Worm (Caenorhabditis elegans): Measurements from ENCODE around the gene srh-231.

srh-231 gene

DNA sequence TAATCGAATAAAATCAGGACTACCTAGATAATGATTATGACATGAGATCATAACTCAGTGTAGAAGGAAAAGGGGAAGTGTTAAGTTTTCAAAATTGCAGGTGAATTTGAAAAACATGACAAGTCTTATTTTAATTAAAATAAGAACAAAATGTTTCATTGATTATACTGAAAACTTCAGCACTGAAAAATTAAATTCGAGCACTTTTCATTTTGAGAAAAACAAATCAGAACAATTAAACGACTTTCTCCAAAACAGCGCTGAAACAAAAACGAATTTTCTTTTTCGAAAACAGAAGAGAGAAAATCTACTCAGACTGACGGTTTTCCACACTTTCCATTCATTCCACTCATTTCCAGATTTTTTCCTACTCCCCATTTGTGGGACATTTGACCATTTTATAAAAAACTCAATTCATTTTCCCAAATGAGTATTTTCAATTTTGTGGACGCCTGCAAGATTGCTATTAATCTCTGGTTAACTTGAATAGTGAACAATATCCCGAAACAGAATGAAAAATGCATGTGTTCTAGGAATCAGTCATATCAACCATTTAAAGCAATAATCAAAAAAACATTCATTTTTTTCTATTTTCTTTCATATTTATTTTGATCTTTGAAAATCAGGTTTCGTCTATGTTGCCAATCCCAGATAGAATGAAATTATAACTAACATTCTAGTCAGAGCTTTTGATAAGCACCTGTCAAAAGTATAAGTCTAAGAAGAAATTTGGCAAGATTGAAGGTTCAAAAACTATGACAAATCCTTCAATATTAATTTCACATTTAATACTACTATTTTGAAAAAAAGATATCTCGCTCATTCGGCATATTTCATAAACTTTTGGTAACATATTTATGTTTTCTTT, at the start of gene srh-231, which contains the start of gene srh-275:
TSS of gene srh-231 (minus strand) at position 51 of the 868 bp plus-strand sequence.
TSS of gene srh-275 (plus strand) at position 818 of the 868 bp plus-strand sequence.
- TF ChIP-seq pbrm-1 (GFP tag; IDR thresholded peaks at IDR 0.05) (no peak), nfya-1 (tag; optimal IDR thresholded peaks at IDR 0.05; ENCODE audit: borderline replicate concordance, insufficient read depth) (no peak), xnd-1 (tag; optimal IDR thresholded peaks at IDR 0.05) (no peak), K12H6.12 (tag; optimal IDR thresholded peaks at IDR 0.05) (no peak), B0019.2 (GFP tag; conservative IDR thresholded peaks at IDR 0.05) (no peak), egl-18 (GFP tag; IDR thresholded peaks at IDR 0.05) (no peak), snpc-4 (GFP tag; optimal IDR thresholded peaks at IDR 0.05) (no peak), snpc-4 (tag; optimal IDR thresholded peaks at IDR 0.05) (no peak), dox-1 (GFP tag; IDR thresholded peaks at IDR 0.05) (no peak), ekl-4 (GFP tag; IDR thresholded peaks at IDR 0.05) (no peak), hmg-20 (GFP tag; IDR thresholded peaks at IDR 0.05) (no peak), B0336.3 (GFP tag; IDR thresholded peaks at IDR 0.05) (no peak), ztf-22 (GFP tag; optimal IDR thresholded peaks at IDR 0.05) (no peak), atf-7 (tag; optimal IDR thresholded peaks at IDR 0.05) (no peak), hsf-1 (GFP tag; IDR thresholded peaks at IDR 0.05) (no peak), rpc-1 (optimal IDR thresholded peaks at IDR 0.05) (no peak), rpc-1 (tag; optimal IDR thresholded peaks at IDR 0.05) (no peak)

DNA sequence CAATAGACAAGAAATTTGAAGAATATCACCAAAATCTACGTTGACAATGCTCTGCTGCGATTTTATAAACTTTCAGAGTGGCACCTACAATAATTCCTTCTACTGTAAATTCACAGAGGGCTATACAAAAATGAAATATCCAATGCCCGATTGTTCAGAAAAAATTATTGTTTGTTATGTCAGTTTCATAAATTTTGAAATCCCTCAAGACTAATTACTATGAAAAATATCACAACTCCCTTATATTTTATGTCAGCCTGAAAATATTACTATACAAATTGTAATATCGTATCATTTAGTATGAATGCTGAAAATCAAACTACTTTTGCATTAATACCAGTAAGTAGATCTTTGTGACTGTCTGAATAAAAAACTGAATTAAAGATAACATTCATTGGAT, 48.6 kb upstream of the srh-231 start, which contains the start of gene srx-60:
TSS of gene srx-60 (plus strand) at position 301 of the 400 bp plus-strand sequence.
- TF ChIP-seq rpc-1 (optimal IDR thresholded peaks at IDR 0.05): no peak
- TF ChIP-seq rpc-1 (tag; optimal IDR thresholded peaks at IDR 0.05): no peak

DNA sequence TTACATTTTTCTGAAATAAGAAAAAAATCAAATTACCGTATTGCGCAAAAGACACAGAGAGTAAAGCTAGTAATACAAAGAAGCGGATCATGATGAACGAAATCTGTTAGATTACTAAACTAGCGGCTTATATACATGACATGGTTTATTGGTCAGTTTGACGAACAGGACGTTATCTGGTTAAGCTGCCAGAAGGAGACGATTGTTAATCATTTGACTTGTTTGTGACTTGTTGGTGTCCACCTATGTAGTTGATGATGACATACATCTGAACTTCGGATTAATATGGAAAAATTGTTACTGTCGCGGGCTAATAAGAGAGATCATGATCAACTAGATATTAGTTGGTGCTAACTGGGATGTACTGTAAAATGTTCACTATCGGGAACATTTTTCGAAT, 48.1 kb upstream of the srh-231 start, which contains the start of gene cnc-9:
TSS of gene cnc-9 (minus strand) at position 101 of the 400 bp plus-strand sequence.
- no peak for TF ChIP-seq ceh-91 (GFP tag; IDR thresholded peaks at IDR 0.05)
- no peak for TF ChIP-seq let-607 (tag; optimal IDR thresholded peaks at IDR 0.05)
- no peak for TF ChIP-seq fkh-3 (tag; optimal IDR thresholded peaks at IDR 0.05)
- TF ChIP-seq rpc-1 (optimal IDR thresholded peaks at IDR 0.05): no peak
- TF ChIP-seq rpc-1 (tag; optimal IDR thresholded peaks at IDR 0.05): no peak
- no peak for TF ChIP-seq ceh-40 (GFP tag; IDR thresholded peaks at IDR 0.05)
- no peak for TF ChIP-seq madf-6 (GFP tag; IDR thresholded peaks at IDR 0.05)
- TF ChIP-seq F49E8.2 (tag; optimal IDR thresholded peaks at IDR 0.05; ENCODE audit: insufficient read depth): no peak
- no peak for TF ChIP-seq nhr-90 (tag; optimal IDR thresholded peaks at IDR 0.05)
- no peak for TF ChIP-seq snpc-1.3 (tag; optimal IDR thresholded peaks at IDR 0.05; ENCODE audit: insufficient read depth)
- TF ChIP-seq repo-1 (tag; optimal IDR thresholded peaks at IDR 0.05): no peak
- no peak for TF ChIP-seq lag-1 (GFP tag; IDR thresholded peaks at IDR 0.05)
- TF ChIP-seq lin-40 (tag; optimal IDR thresholded peaks at IDR 0.05): no peak

DNA sequence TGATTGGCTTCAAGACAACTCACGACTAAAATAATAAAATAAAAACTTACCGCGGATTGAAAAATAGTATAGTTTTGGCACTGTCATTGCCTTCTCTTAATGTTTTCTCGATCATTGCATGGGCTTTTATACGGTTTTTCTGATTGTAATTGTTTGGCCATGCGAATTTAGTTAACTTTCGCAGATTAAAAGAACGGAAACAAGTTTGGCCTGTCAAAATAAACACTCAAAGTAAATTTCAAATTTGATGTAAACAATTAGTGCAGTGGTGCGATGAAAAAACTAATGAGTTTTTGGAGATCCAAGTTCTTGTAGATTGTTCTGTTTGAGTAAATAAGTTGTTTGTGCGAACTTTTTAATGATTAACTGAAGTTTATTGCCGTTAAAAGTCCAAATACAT, 47.2 kb upstream of the srh-231 start, which contains the start of gene gst-41:
TSS of gene gst-41 (minus strand) at position 101 of the 400 bp plus-strand sequence.
- TF ChIP-seq ceh-100 (GFP tag; IDR thresholded peaks at IDR 0.05) (no peak), F33H1.4 (GFP tag; IDR thresholded peaks at IDR 0.05) (no peak), F49E8.2 (tag; optimal IDR thresholded peaks at IDR 0.05; ENCODE audit: insufficient read depth) (no peak), pha-4 (tag; optimal IDR thresholded peaks at IDR 0.05) (no peak), let-607 (tag; optimal IDR thresholded peaks at IDR 0.05) (no peak), ceh-91 (GFP tag; IDR thresholded peaks at IDR 0.05) (no peak), F57A8.1 (GFP tag; optimal IDR thresholded peaks at IDR 0.05) (no peak), lag-1 (GFP tag; IDR thresholded peaks at IDR 0.05) (no peak), hrde-1 (tag; optimal IDR thresholded peaks at IDR 0.05; ENCODE audit: borderline replicate concordance) (no peak), tbp1 (GFP tag; optimal IDR thresholded peaks at IDR 0.05) (no peak), sea-2 (GFP tag; IDR thresholded peaks at IDR 0.05) (no peak), hmg-1.2 (GFP tag; IDR thresholded peaks at IDR 0.05) (no peak), zim-3 (tag; optimal IDR thresholded peaks at IDR 0.05) (no peak)
